Fruit fly (Drosophila melanogaster): ENCODE measurements around the gene Pex19.

The Pex19 gene

dm6 chr2L:12063035-12063434, 28.6 kb upstream of the Pex19 start, which contains the start of gene Rab3-GAP (continued):
- TF ChIP-seq dm (GFP tag; optimal IDR thresholded peaks at IDR 0.05): no peak
- TF ChIP-seq Drgx (GFP tag; IDR thresholded peaks at IDR 0.05): no peak
- TF ChIP-seq al (GFP tag; IDR thresholded peaks at IDR 0.05): no peak
- TF ChIP-seq CG12219 (GFP tag; optimal IDR thresholded peaks at IDR 0.05): no peak
- TF ChIP-seq pum (GFP tag; optimal IDR thresholded peaks at IDR 0.05): no peak
- 0 out of 2 replicates have a peak, but pooled peaks have one; percentile 15 for TF ChIP-seq Atf6 (GFP tag; IDR thresholded peaks at IDR 0.05)
- TF ChIP-seq CG6272 (GFP tag; IDR thresholded peaks at IDR 0.05): no peak
- TF ChIP-seq slou (GFP tag; optimal IDR thresholded peaks at IDR 0.05): no peak
- TF ChIP-seq Ravus (GFP tag; IDR thresholded peaks at IDR 0.05): no peak
- no peak for TF ChIP-seq unc-4 (GFP tag; IDR thresholded peaks at IDR 0.05; ENCODE audit: partially characterized antibody)
- no peak for TF ChIP-seq Usf (GFP tag; optimal IDR thresholded peaks at IDR 0.05)
- no peak for TF ChIP-seq seq (GFP tag; IDR thresholded peaks at IDR 0.05)
- TF ChIP-seq Bdp1 (GFP tag; optimal IDR thresholded peaks at IDR 0.05): no peak
- no peak for TF ChIP-seq Nf-YB (GFP tag; optimal IDR thresholded peaks at IDR 0.05)
- TF ChIP-seq H15 (GFP tag; IDR thresholded peaks at IDR 0.05): no peak
- TF ChIP-seq CG8478 (optimal IDR thresholded peaks at IDR 0.05): no peak
- no peak for TF ChIP-seq CHES-1-like (GFP tag; optimal IDR thresholded peaks at IDR 0.05)
- TF ChIP-seq CG12942 (GFP tag; optimal IDR thresholded peaks at IDR 0.05): peak; percentile 34
- no peak for TF ChIP-seq CG12769 (tag; optimal IDR thresholded peaks at IDR 0.05)
- peak; percentile 30 for TF ChIP-seq CG13424 (tag; optimal IDR thresholded peaks at IDR 0.05)
- TF ChIP-seq CG17829 (tag; optimal IDR thresholded peaks at IDR 0.05): peak; percentile 70
- TF ChIP-seq hth (optimal IDR thresholded peaks at IDR 0.05): no peak
- no peak for TF ChIP-seq Oaz (GFP tag; IDR thresholded peaks at IDR 0.05)
- TF ChIP-seq Neu2 (GFP tag; optimal IDR thresholded peaks at IDR 0.05; ENCODE audit: borderline replicate concordance): no peak
- no peak for TF ChIP-seq Ptx1 (GFP tag; IDR thresholded peaks at IDR 0.05)
- TF ChIP-seq Ssrp (tag; optimal IDR thresholded peaks at IDR 0.05): no peak
- TF ChIP-seq peb (GFP tag; IDR thresholded peaks at IDR 0.05): no peak
- no peak for TF ChIP-seq CG11085 (GFP tag; IDR thresholded peaks at IDR 0.05)
- TF ChIP-seq CG9437 (GFP tag; optimal IDR thresholded peaks at IDR 0.05): no peak
- peak; percentile 29 for TF ChIP-seq CG15601 (tag; optimal IDR thresholded peaks at IDR 0.05)
- no peak for TF ChIP-seq GATAe (GFP tag; conservative IDR thresholded peaks at IDR 0.05)
- no peak for TF ChIP-seq CG10565 (GFP tag; optimal IDR thresholded peaks at IDR 0.05)
- no peak for TF ChIP-seq Dfd (GFP tag; optimal IDR thresholded peaks at IDR 0.05)
- no peak for TF ChIP-seq CG11093 (GFP tag; IDR thresholded peaks at IDR 0.05)
- no peak for TF ChIP-seq CG17802 (tag; optimal IDR thresholded peaks at IDR 0.05)
- TF ChIP-seq Dip3 (GFP tag; optimal IDR thresholded peaks at IDR 0.05): no peak
- TF ChIP-seq odd (GFP tag; optimal IDR thresholded peaks at IDR 0.05): no peak
- no peak for TF ChIP-seq nom (GFP tag; optimal IDR thresholded peaks at IDR 0.05)
- peak; percentile 59 for TF ChIP-seq CG1603 (tag; optimal IDR thresholded peaks at IDR 0.05)
- TF ChIP-seq CG15073 (GFP tag; optimal IDR thresholded peaks at IDR 0.05): no peak
- no peak for TF ChIP-seq CG10431 (GFP tag; optimal IDR thresholded peaks at IDR 0.05)
- TF ChIP-seq grn (GFP tag; optimal IDR thresholded peaks at IDR 0.05): no peak
- no peak for TF ChIP-seq dan (GFP tag; IDR thresholded peaks at IDR 0.05)
- TF ChIP-seq CG11723 (GFP tag; optimal IDR thresholded peaks at IDR 0.05): no peak
- no peak for TF ChIP-seq Tbp (GFP tag; optimal IDR thresholded peaks at IDR 0.05)
- TF ChIP-seq zfh1 (GFP tag; IDR thresholded peaks at IDR 0.05): peak; percentile 51; the same call in 1 of the 3 replicates
- peak; percentile 43 for TF ChIP-seq CG18262 (tag; optimal IDR thresholded peaks at IDR 0.05)
- TF ChIP-seq Meics (GFP tag; optimal IDR thresholded peaks at IDR 0.05): no peak
- no peak for TF ChIP-seq cato (GFP tag; optimal IDR thresholded peaks at IDR 0.05; ENCODE audit: borderline replicate concordance)
- no peak for TF ChIP-seq Sox100B (GFP tag; optimal IDR thresholded peaks at IDR 0.05)
- no peak for TF ChIP-seq otp (GFP tag; IDR thresholded peaks at IDR 0.05)
- TF ChIP-seq ap (GFP tag; IDR thresholded peaks at IDR 0.05): no peak
- peak; percentile 95 for TF ChIP-seq scrt (GFP tag; optimal IDR thresholded peaks at IDR 0.05)

All from whole organism, embryonic.